Worm (Caenorhabditis elegans): ENCODE results near the gene lat-2.

Gene lat-2

ce11 chrII:4392526-4393057 is 33.7 kb downstream of the lat-2 start, which contains the start of gene mlt-7:
TSS of gene mlt-7 (plus strand) at chrII:4393007.
- TF ChIP-seq W03F9.2 (tag; optimal IDR thresholded peaks at IDR 0.05) = no peak
- no peak for TF ChIP-seq him-1 (tag; optimal IDR thresholded peaks at IDR 0.05)
- no peak for TF ChIP-seq dao-5 (tag; optimal IDR thresholded peaks at IDR 0.05)

- no peak for TF ChIP-seq him-1 (tag; optimal IDR thresholded peaks at IDR 0.05)
- no peak for TF ChIP-seq W03F9.2 (tag; optimal IDR thresholded peaks at IDR 0.05)
- TF ChIP-seq dao-5 (tag; optimal IDR thresholded peaks at IDR 0.05) = no peak
These were observed 35.6 kb downstream of the lat-2 start for ce11 chrII:4394438-4394837.

- no peak for TF ChIP-seq him-1 (tag; optimal IDR thresholded peaks at IDR 0.05)
- TF ChIP-seq W03F9.2 (tag; optimal IDR thresholded peaks at IDR 0.05) = no peak
- TF ChIP-seq dao-5 (tag; optimal IDR thresholded peaks at IDR 0.05) = no peak
These were observed 46.5 kb downstream of the lat-2 start, which contains the start of gene ZK430.5 for ce11 chrII:4405358-4405757. TSS of gene ZK430.5 (plus strand) at chrII:4405658.

- TF ChIP-seq dao-5 (tag; optimal IDR thresholded peaks at IDR 0.05) (no peak), W03F9.2 (tag; optimal IDR thresholded peaks at IDR 0.05) (no peak), him-1 (tag; optimal IDR thresholded peaks at IDR 0.05) (no peak)
These were observed 50.8 kb downstream of the lat-2 start for ce11 chrII:4409650-4410049.

DNA sequence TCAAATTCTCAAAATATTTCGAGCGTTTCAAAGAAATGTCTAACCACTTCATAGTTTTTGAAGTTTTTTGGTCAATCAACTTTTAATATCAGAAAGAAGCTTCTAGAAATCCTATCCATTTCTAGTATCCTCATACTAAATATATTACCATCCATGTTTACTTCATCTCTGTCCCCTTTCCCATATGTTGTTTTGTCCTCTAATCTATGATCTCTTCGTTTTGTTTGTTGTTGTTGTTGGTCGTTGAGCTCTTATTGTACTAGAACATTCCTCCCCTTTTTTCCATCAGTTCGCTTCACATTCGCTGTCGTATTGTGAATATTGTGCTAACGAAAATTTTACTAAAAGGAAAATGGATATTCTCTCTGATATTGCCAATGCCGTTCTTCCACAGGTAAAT is 58.5 kb downstream of the lat-2 start, which contains the start of gene sod-5:
TSS of gene sod-5 (plus strand) at position 301 of the 400 bp plus-strand sequence.
- TF ChIP-seq him-1 (tag; optimal IDR thresholded peaks at IDR 0.05) (no peak), W03F9.2 (tag; optimal IDR thresholded peaks at IDR 0.05) (no peak), dao-5 (tag; optimal IDR thresholded peaks at IDR 0.05) (no peak)

Measured in whole organism, L4/young adult.